Worm (Caenorhabditis elegans): Measurements from ENCODE around the gene irld-44.

DNA sequence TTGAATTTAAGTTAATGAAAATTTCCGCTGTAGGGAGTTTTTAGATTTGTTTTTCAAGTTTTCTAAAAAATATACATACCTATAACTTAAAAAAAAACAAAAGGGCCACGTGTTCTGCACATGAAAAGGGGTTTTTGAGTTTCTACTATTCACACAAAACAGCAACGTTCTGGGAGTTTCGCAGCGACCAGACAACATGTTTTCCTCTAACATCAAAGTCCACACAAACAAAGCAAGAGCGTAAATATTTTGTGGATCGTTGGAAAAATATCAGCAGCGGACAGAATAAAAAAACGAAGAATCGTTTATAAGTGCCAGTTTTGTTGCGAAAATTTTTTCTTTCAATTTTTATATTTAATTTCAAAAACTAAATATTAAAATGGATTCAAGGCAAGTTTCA, 7.3 kb upstream of the irld-44 start, which contains the start of gene alh-2:
- no peak for TF ChIP-seq mab-5 (tag; optimal IDR thresholded peaks at IDR 0.05)
- TF ChIP-seq fos-1 (tag; optimal IDR thresholded peaks at IDR 0.05) = no peak
- TF ChIP-seq lin-13 (GFP tag; optimal IDR thresholded peaks at IDR 0.05) = no peak
- no peak for TF ChIP-seq nhr-77 (tag; optimal IDR thresholded peaks at IDR 0.05)
- TF ChIP-seq R02D3.7 (tag; optimal IDR thresholded peaks at IDR 0.05) = no peak
- TF ChIP-seq ZK546.5 (tag; optimal IDR thresholded peaks at IDR 0.05) = no peak
- no peak for TF ChIP-seq C34F6.9 (tag; optimal IDR thresholded peaks at IDR 0.05)
- TF ChIP-seq nhr-12 (tag; optimal IDR thresholded peaks at IDR 0.05) = no peak
- TF ChIP-seq ztf-11 (tag; optimal IDR thresholded peaks at IDR 0.05) = no peak
- TF ChIP-seq lin-11 (tag; optimal IDR thresholded peaks at IDR 0.05) = no peak
- TF ChIP-seq zag-1 (tag; optimal IDR thresholded peaks at IDR 0.05) = no peak
